Worm (Caenorhabditis elegans) whole organism, L1 larva: Measurements from ENCODE around the gene K03B4.4.

Experiments
- ama-1 ChIP-seq: fragments of 150-350 bp; optimal IDR thresholded peaks from 2 replicates; lab custom pipeline; 2014
- lir-3 ChIP-seq: sonication (generic microtip); optimal IDR thresholded peaks from 2 replicates; lab custom pipeline; 2016; ENCODE audit warnings: mild to moderate bottlenecking, missing genetic modification characterization, moderate library complexity, missing compliant biosample characterization; ENCODE audit not compliant: poor library complexity
- skn-1 ChIP-seq: fragments of 150-350 bp; optimal IDR thresholded peaks from 2 replicates; lab custom pipeline; 2014; ENCODE audit warnings: missing biosample characterization, missing genetic modification characterization

DNA sequence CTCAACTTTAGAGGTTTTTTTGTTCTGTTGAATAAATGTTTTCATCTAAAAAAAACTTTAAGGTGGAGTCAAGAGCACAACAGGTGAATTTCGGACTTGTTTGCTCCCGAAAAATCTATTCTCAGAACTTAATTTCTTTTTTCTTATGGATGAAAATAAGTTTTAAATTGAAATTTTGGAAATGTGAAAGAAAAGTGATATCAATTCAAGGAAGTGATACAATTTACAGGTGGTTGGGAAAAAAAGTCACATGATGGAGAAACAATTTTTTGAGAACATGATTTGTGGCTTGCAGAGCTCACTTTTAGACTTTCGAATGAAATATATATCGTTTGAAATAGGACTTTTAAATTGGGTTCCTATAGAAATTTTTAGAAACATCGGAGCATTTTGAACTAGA is 25.9 kb downstream of the K03B4.4 start:
- TF ChIP-seq lir-3 (tag; lab: Kevin White, UChicago) = no peak
- TF ChIP-seq skn-1 (tag; lab: Kevin White, UChicago) = no peak
- no peak for TF ChIP-seq ama-1
